Fruit fly (Drosophila melanogaster) whole organism, embryonic: Measurements from ENCODE around the gene CG33181.
A peak's percentile ranks its signal among the peaks of the same experiment; 100 is the strongest.

Source experiments
- Atf-2 ChIP-seq: fragments of 200-800 bp; sonication (Bioruptor generic); optimal IDR thresholded peaks from 2 replicates; lab custom pipeline; 2016; ENCODE audit warnings: missing biosample characterization, missing genetic modification characterization
- Bteb2 ChIP-seq: fragments of 200-800 bp; sonication (Bioruptor generic); optimal IDR thresholded peaks from 2 replicates; lab custom pipeline; 2016; ENCODE audit warnings: missing biosample characterization, missing genetic modification characterization
- CG10979 ChIP-seq: fragments of 200-800 bp; sonication (Bioruptor generic); optimal IDR thresholded peaks from 2 replicates; lab custom pipeline; 2018; ENCODE audit warnings: missing biosample characterization, mild to moderate bottlenecking, missing genetic modification characterization, moderate library complexity
- CG11504 ChIP-seq: fragments of 200-800 bp; sonication (Bioruptor generic); optimal IDR thresholded peaks from 3 replicates; lab custom pipeline; 2019; ENCODE audit warnings: missing biosample characterization, mild to moderate bottlenecking, missing genetic modification characterization, moderate library complexity
- CG12155 ChIP-seq: fragments of 200-800 bp; sonication (Bioruptor generic); optimal IDR thresholded peaks from 3 replicates; lab custom pipeline; 2016; ENCODE audit warnings: missing biosample characterization, missing genetic modification characterization
- CG12391 ChIP-seq: fragments of 200-800 bp; sonication (Bioruptor generic); optimal IDR thresholded peaks from 3 replicates; lab custom pipeline; 2018; ENCODE audit warnings: missing biosample characterization, mild to moderate bottlenecking, missing genetic modification characterization, moderate library complexity
- CG1602 ChIP-seq: fragments of 200-800 bp; sonication (Bioruptor generic); optimal IDR thresholded peaks from 3 replicates; lab custom pipeline; 2016; ENCODE audit warnings: missing biosample characterization, missing genetic modification characterization
- CG1647 ChIP-seq: fragments of 200-800 bp; sonication (Bioruptor generic); optimal IDR thresholded peaks from 3 replicates; lab custom pipeline; 2016; ENCODE audit warnings: missing biosample characterization, missing genetic modification characterization
- CG16779 ChIP-seq: fragments of 200-800 bp; sonication (Bioruptor generic); IDR thresholded peaks from 2 replicates; pipeline ENCODE4 v1.3.6; 2022; ENCODE audit warnings: missing biosample characterization, missing genetic modification characterization
- CG16813 ChIP-seq: fragments of 200-800 bp; sonication (Bioruptor generic); IDR thresholded peaks from 3 replicates; pipeline ENCODE4 v1.3.6; 2022; ENCODE audit warnings: missing biosample characterization, missing genetic modification characterization; ENCODE audit not compliant: partially characterized antibody
- CG17328 ChIP-seq: fragments of 200-800 bp; sonication (Bioruptor generic); IDR thresholded peaks from 2 replicates; pipeline ENCODE4 v1.3.6; 2022; ENCODE audit warnings: missing biosample characterization, missing genetic modification characterization
- CG17912 ChIP-seq: fragments of 200-800 bp; sonication (Bioruptor generic); optimal IDR thresholded peaks from 2 replicates; lab custom pipeline; 2018; ENCODE audit warnings: missing biosample characterization, mild to moderate bottlenecking, missing genetic modification characterization
- CG2875 ChIP-seq: fragments of 200-800 bp; sonication (Bioruptor generic); optimal IDR thresholded peaks from 2 replicates; lab custom pipeline; 2017; ENCODE audit warnings: missing biosample characterization, mild to moderate bottlenecking, missing genetic modification characterization, missing genetic modification reagents
- CG30403 ChIP-seq: fragments of 200-800 bp; sonication (Bioruptor generic); optimal IDR thresholded peaks from 3 replicates; lab custom pipeline; 2016; ENCODE audit warnings: missing biosample characterization, missing genetic modification characterization
- CG31365 ChIP-seq: fragments of 200-800 bp; sonication (Bioruptor generic); optimal IDR thresholded peaks from 2 replicates; lab custom pipeline; 2018; ENCODE audit warnings: missing biosample characterization, mild to moderate bottlenecking, missing genetic modification characterization
- CG5953 ChIP-seq: fragments of 200-800 bp; sonication (Bioruptor generic); IDR thresholded peaks from 2 replicates; pipeline ENCODE4 v1.3.6; 2022; ENCODE audit warnings: missing biosample characterization, missing genetic modification characterization
- CG6791 ChIP-seq: fragments of 200-800 bp; sonication (Bioruptor generic); IDR thresholded peaks from 3 replicates; pipeline ENCODE4 v1.3.6; 2022; ENCODE audit warnings: missing biosample characterization, missing genetic modification characterization; ENCODE audit not compliant: partially characterized antibody
- CG8089 ChIP-seq: fragments of 200-800 bp; sonication (Bioruptor generic); optimal IDR thresholded peaks from 3 replicates; lab custom pipeline; 2016; ENCODE audit warnings: missing biosample characterization, missing genetic modification characterization
- CG9727 ChIP-seq: fragments of 200-800 bp; sonication (Bioruptor generic); optimal IDR thresholded peaks from 3 replicates; lab custom pipeline; 2017; ENCODE audit warnings: missing biosample characterization, mild to moderate bottlenecking, missing genetic modification characterization
- CG9797 ChIP-seq: fragments of 200-800 bp; sonication (Bioruptor generic); optimal IDR thresholded peaks from 3 replicates; lab custom pipeline; 2018; ENCODE audit warnings: missing biosample characterization, mild to moderate bottlenecking, missing genetic modification characterization
- CG9876 ChIP-seq: fragments of 200-800 bp; sonication (Bioruptor generic); optimal IDR thresholded peaks from 2 replicates; lab custom pipeline; 2016; ENCODE audit warnings: missing biosample characterization, missing genetic modification characterization
- Camta ChIP-seq: fragments of 200-800 bp; sonication (Bioruptor generic); optimal IDR thresholded peaks from 2 replicates; lab custom pipeline; 2016; ENCODE audit warnings: missing biosample characterization, missing genetic modification characterization
- D ChIP-seq, 2 experiments: fragments of 200-800 bp in 1 of 2; fragments of >200 bp in 1 of 2; sonication (Bioruptor generic) in 1 of 2; optimal IDR thresholded peaks; 2 replicates in 1 of 2; 3 replicates in 1 of 2; lab custom pipeline; 2017; ENCODE audit warnings: mild to moderate bottlenecking in 1 of 2, missing biosample characterization in 1 of 2, missing genetic modification characterization in 1 of 2, missing genetic modification reagents in 1 of 2
- Dfd ChIP-seq, 2 experiments: fragments of >200 bp; optimal IDR thresholded peaks; 2 replicates each; lab custom pipeline; 2017; ENCODE audit warnings: missing biosample characterization in 2 of 2, missing genetic modification characterization in 2 of 2
- E2f1 ChIP-seq: fragments of 200-800 bp; sonication (Bioruptor generic); IDR thresholded peaks from 2 replicates; pipeline ENCODE4 v1.3.6; 2022; ENCODE audit warnings: missing biosample characterization, missing genetic modification characterization
- H2.0 ChIP-seq: fragments of 200-800 bp; sonication (Bioruptor generic); IDR thresholded peaks from 2 replicates; pipeline ENCODE4 v1.3.6; 2022; ENCODE audit warnings: missing biosample characterization, missing genetic modification characterization
- Hmr ChIP-seq: fragments of 200-800 bp; sonication (Bioruptor generic); optimal IDR thresholded peaks from 3 replicates; lab custom pipeline; 2017; ENCODE audit warnings: mild to moderate bottlenecking, missing biosample characterization, missing genetic modification reagents, missing genetic modification characterization
- Hmx ChIP-seq: fragments of 200-800 bp; sonication (Bioruptor generic); optimal IDR thresholded peaks from 2 replicates; lab custom pipeline; 2016; ENCODE audit warnings: missing biosample characterization, missing genetic modification characterization
- Kr ChIP-seq: fragments of 200-800 bp; sonication (Bioruptor generic); optimal IDR thresholded peaks from 2 replicates; lab custom pipeline; 2017; ENCODE audit warnings: missing biosample characterization, mild to moderate bottlenecking, missing genetic modification characterization
- Lhr ChIP-seq: fragments of 200-800 bp; sonication (Bioruptor generic); optimal IDR thresholded peaks from 3 replicates; lab custom pipeline; 2017; ENCODE audit warnings: mild to moderate bottlenecking, missing biosample characterization, missing genetic modification reagents, missing genetic modification characterization
- Med ChIP-seq: fragments of 200-800 bp; sonication (Bioruptor generic); peaks from one replicate; lab custom pipeline; 2016; ENCODE audit warnings: missing biosample characterization, missing genetic modification characterization, mild to moderate bottlenecking, inconsistent platforms, moderate library complexity
- Myb ChIP-seq: fragments of 200-800 bp; sonication (Bioruptor generic); optimal IDR thresholded peaks from 2 replicates; lab custom pipeline; 2016; ENCODE audit warnings: missing biosample characterization, missing genetic modification characterization
- Side ChIP-seq: fragments of 200-800 bp; sonication (Bioruptor generic); optimal IDR thresholded peaks from 2 replicates; lab custom pipeline; 2016; ENCODE audit warnings: missing biosample characterization, missing genetic modification characterization
- Sox102F ChIP-seq: fragments of 200-800 bp; sonication (Bioruptor generic); optimal IDR thresholded peaks from 2 replicates; lab custom pipeline; 2018; ENCODE audit warnings: missing biosample characterization, mild to moderate bottlenecking, missing genetic modification characterization, moderate library complexity
- Vsx1 ChIP-seq: fragments of 200-800 bp; sonication (Bioruptor generic); optimal IDR thresholded peaks from 2 replicates; lab custom pipeline; 2017; ENCODE audit warnings: missing biosample characterization, mild to moderate bottlenecking, missing genetic modification characterization, missing genetic modification reagents
- YL-1 ChIP-seq: fragments of 200-800 bp; sonication (Bioruptor generic); optimal IDR thresholded peaks from 3 replicates; lab custom pipeline; 2017; ENCODE audit warnings: missing biosample characterization, mild to moderate bottlenecking, missing genetic modification characterization
- br ChIP-seq: fragments of >200 bp; optimal IDR thresholded peaks from 2 replicates; lab custom pipeline; 2017
- bsh ChIP-seq, 2 experiments: fragments of 200-800 bp; sonication (Bioruptor generic); optimal IDR thresholded peaks; 2 replicates each; lab custom pipeline; 2017 to 2018; ENCODE audit warnings: mild to moderate bottlenecking in 2 of 2, missing biosample characterization in 2 of 2, missing genetic modification characterization in 2 of 2, moderate library complexity in 1 of 2
- chinmo ChIP-seq: fragments of 200-800 bp; sonication (Bioruptor generic); IDR thresholded peaks from 4 replicates; pipeline ENCODE4 v1.3.6; 2022; ENCODE audit warnings: missing biosample characterization, missing genetic modification characterization; ENCODE audit not compliant: partially characterized antibody
- ci ChIP-seq: fragments of 200-800 bp; sonication (Bioruptor generic); IDR thresholded peaks from 3 replicates; pipeline ENCODE4 v1.3.6; 2022; ENCODE audit warnings: missing biosample characterization, missing genetic modification characterization
- exex ChIP-seq: fragments of 200-800 bp; sonication (Bioruptor generic); optimal IDR thresholded peaks from 4 replicates; lab custom pipeline; 2018; ENCODE audit warnings: missing biosample characterization, mild to moderate bottlenecking, missing genetic modification characterization, moderate library complexity
- fu2 ChIP-seq: fragments of 200-800 bp; sonication (Bioruptor generic); optimal IDR thresholded peaks from 2 replicates; lab custom pipeline; 2016; ENCODE audit warnings: missing biosample characterization, missing genetic modification characterization
- grn ChIP-seq: fragments of 200-800 bp; sonication (Bioruptor generic); optimal IDR thresholded peaks from 3 replicates; lab custom pipeline; 2017; ENCODE audit warnings: missing biosample characterization, missing genetic modification characterization
- mam ChIP-seq: fragments of 200-800 bp; sonication (Bioruptor generic); optimal IDR thresholded peaks from 3 replicates; lab custom pipeline; 2016; ENCODE audit warnings: missing biosample characterization, missing genetic modification characterization
- peb ChIP-seq: fragments of 200-800 bp; sonication (Bioruptor generic); IDR thresholded peaks from 2 replicates; pipeline ENCODE4 v1.3.6; 2022; ENCODE audit warnings: missing biosample characterization, missing genetic modification characterization
- seq ChIP-seq: fragments of 200-800 bp; sonication (Bioruptor generic); IDR thresholded peaks from 2 replicates; pipeline ENCODE4 v1.3.6; 2022; ENCODE audit warnings: missing biosample characterization, missing genetic modification characterization
- shn ChIP-seq: fragments of 200-800 bp; sonication (Bioruptor generic); optimal IDR thresholded peaks from 3 replicates; lab custom pipeline; 2016; ENCODE audit warnings: missing biosample characterization, missing genetic modification characterization
- slp2 ChIP-seq: fragments of 200-800 bp; sonication (Bioruptor generic); optimal IDR thresholded peaks from 2 replicates; lab custom pipeline; 2016; ENCODE audit warnings: missing biosample characterization, missing genetic modification characterization
- tin ChIP-seq: fragments of 200-800 bp; sonication (Bioruptor generic); optimal IDR thresholded peaks from 3 replicates; lab custom pipeline; 2016; ENCODE audit warnings: missing biosample characterization, missing genetic modification characterization
- zf30C ChIP-seq: fragments of 200-800 bp; sonication (Bioruptor generic); optimal IDR thresholded peaks from 3 replicates; lab custom pipeline; 2018; ENCODE audit warnings: missing biosample characterization, mild to moderate bottlenecking, missing genetic modification characterization

The CG33181 gene

dm6 chrX:8491452-8492046 lies 2.4 kb downstream of the CG33181 start (continued):
- TF ChIP-seq Camta (GFP tag; lab: Kevin White, UChicago) (no peak), CG9797 (GFP tag; lab: Kevin White, UChicago) (no peak), CG9876 (GFP tag; lab: Kevin White, UChicago) (no peak), Bteb2 (GFP tag; lab: Kevin White, UChicago) (no peak), CG8089 (GFP tag; lab: Kevin White, UChicago) (peak; percentile 30), peb (GFP tag; lab: Robert Waterston, UW) (no peak), exex (tag; lab: Kevin White, UChicago) (no peak), CG31365 (tag; lab: Kevin White, UChicago) (no peak), CG9727 (GFP tag; lab: Kevin White, UChicago) (no peak), CG2875 (no peak), CG17912 (GFP tag; lab: Kevin White, UChicago) (no peak), CG12155 (peak; percentile 5), E2f1 (no peak), CG30403 (GFP tag; lab: Kevin White, UChicago) (peak; percentile 47), CG6791 (GFP tag; lab: Robert Waterston, UW) (no peak), YL-1 (GFP tag; lab: Kevin White, UChicago) (no peak), seq (GFP tag; lab: Robert Waterston, UW) (no peak), Sox102F (GFP tag; lab: Kevin White, UChicago) (peak; percentile 30), Side (no peak), CG1647 (GFP tag; lab: Kevin White, UChicago) (no peak), CG12391 (tag; lab: Kevin White, UChicago) (peak; percentile 5), br (no peak), zf30C (GFP tag; lab: Kevin White, UChicago) (no peak), CG16813 (GFP tag; lab: Robert Waterston, UW) (no peak), CG5953 (GFP tag; lab: Robert Waterston, UW) (no peak), Vsx1 (GFP tag; lab: Kevin White, UChicago) (peak; percentile 41), CG11504 (peak; percentile 33), Atf-2 (peak; percentile 28), bsh (GFP tag; optimal IDR thresholded peaks at IDR 0.05; lab: Kevin White, UChicago) (peak in 1 of 2 experiments; percentile 56), chinmo (GFP tag; lab: Robert Waterston, UW) (0 out of 4 replicates have a peak, but pooled peaks have one; percentile 46), Lhr (GFP tag; lab: Kevin White, UChicago) (no peak), shn (GFP tag; lab: Kevin White, UChicago) (peak; percentile 32), Myb (peak; percentile 17), CG10979 (peak; percentile 14), Hmr (GFP tag; lab: Kevin White, UChicago) (peak; percentile 13), tin (GFP tag; lab: Kevin White, UChicago) (peak; percentile 20), grn (GFP tag; lab: Kevin White, UChicago) (no peak), mam (GFP tag; lab: Kevin White, UChicago) (peak; percentile 30), slp2 (GFP tag; lab: Kevin White, UChicago) (no peak), CG16779 (GFP tag; lab: Robert Waterston, UW) (no peak), Dfd (GFP tag; optimal IDR thresholded peaks at IDR 0.05; lab: Kevin White, UChicago) (no peak), Hmx (GFP tag; lab: Kevin White, UChicago) (no peak), H2.0 (no peak), CG17328 (no peak), Kr (GFP tag; lab: Kevin White, UChicago) (no peak), fu2 (GFP tag; lab: Kevin White, UChicago) (peak; percentile 14), ci (no peak), CG1602 (peak; percentile 6), D (optimal IDR thresholded peaks at IDR 0.05; lab: Kevin White, UChicago) (no peak), D (GFP tag; optimal IDR thresholded peaks at IDR 0.05; lab: Kevin White, UChicago) (no peak), Med (peak; percentile 85)
